Fruit fly (Drosophila melanogaster): ENCODE measurements around the gene CG7789.

DNA sequence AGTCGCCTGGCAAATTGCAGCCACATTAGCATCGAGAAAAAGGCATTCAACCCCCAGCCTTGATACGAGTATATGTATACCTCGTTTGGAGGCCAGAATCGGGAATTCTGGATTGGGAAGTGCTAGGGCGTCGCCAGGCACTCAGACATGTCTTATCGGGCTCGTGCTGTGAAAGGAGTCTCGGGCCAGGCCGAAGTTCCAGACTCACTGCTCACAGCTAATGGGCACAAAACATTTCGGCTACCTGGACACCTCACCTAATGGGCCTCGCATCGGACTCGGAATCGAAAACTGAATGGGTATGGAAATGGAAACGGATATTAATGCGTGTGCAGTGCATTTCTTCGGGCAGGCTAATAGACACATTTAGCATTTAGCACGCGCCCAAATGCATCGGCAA, 32.1 kb upstream of the CG7789 start:
- no peak for TF ChIP-seq D1 (tag; optimal IDR thresholded peaks at IDR 0.05)
- no peak for TF ChIP-seq Ets98B (GFP tag; IDR thresholded peaks at IDR 0.05)
- TF ChIP-seq Pif1B (GFP tag; optimal IDR thresholded peaks at IDR 0.05): no peak
- TF ChIP-seq CG8159 (tag; optimal IDR thresholded peaks at IDR 0.05): no peak
- TF ChIP-seq CG10348 (GFP tag; IDR thresholded peaks at IDR 0.05): no peak
- TF ChIP-seq CG14655 (GFP tag; optimal IDR thresholded peaks at IDR 0.05): no peak
- no peak for TF ChIP-seq CG4496 (GFP tag; IDR thresholded peaks at IDR 0.05)

Measured in whole organism, pupa.